Fruit fly (Drosophila melanogaster): ENCODE data around the gene CG32212.

The CG32212 gene

dm6 chr3L:19516547-19516946 lies 29.2 kb downstream of the CG32212 start (continued):
- TF ChIP-seq shn (GFP tag; optimal IDR thresholded peaks at IDR 0.05) (peak; percentile 86), sens-2 (GFP tag; IDR thresholded peaks at IDR 0.05) (peak; percentile 87), CG15514 (GFP tag; optimal IDR thresholded peaks at IDR 0.05) (peak; percentile 76), onecut (GFP tag; IDR thresholded peaks at IDR 0.05) (peak; percentile 87), CG17385 (GFP tag; optimal IDR thresholded peaks at IDR 0.05) (peak; percentile 60), Lpt (GFP tag; optimal IDR thresholded peaks at IDR 0.05) (no peak), prd (optimal IDR thresholded peaks at IDR 0.05) (no peak), prd (GFP tag; IDR thresholded peaks at IDR 0.05) (peak; percentile 89), Meics (GFP tag; optimal IDR thresholded peaks at IDR 0.05) (peak; percentile 92), ase (GFP tag; IDR thresholded peaks at IDR 0.05) (peak; percentile 95), so (GFP tag; IDR thresholded peaks at IDR 0.05) (0 out of 3 replicates have a peak, but pooled peaks have one; percentile 65), CG9797 (GFP tag; optimal IDR thresholded peaks at IDR 0.05) (no peak), CG5180 (GFP tag; optimal IDR thresholded peaks at IDR 0.05) (peak; percentile 67), chinmo (GFP tag; IDR thresholded peaks at IDR 0.05; ENCODE audit: partially characterized antibody) (no peak), CG8478 (optimal IDR thresholded peaks at IDR 0.05) (peak; percentile 84), Dek (tag; optimal IDR thresholded peaks at IDR 0.05) (peak; percentile 84), CG4617 (GFP tag; optimal IDR thresholded peaks at IDR 0.05; ENCODE audit: borderline replicate concordance) (peak; percentile 33), hth (optimal IDR thresholded peaks at IDR 0.05) (no peak), ro (GFP tag; IDR thresholded peaks at IDR 0.05) (peak; percentile 82; the same call in 1 of the 2 replicates), hb (GFP tag; IDR thresholded peaks at IDR 0.05; ENCODE audit: partially characterized antibody) (no peak), abd-A (tag; optimal IDR thresholded peaks at IDR 0.05) (no peak), Nf-YA (GFP tag; IDR thresholded peaks at IDR 0.05) (peak; percentile 79), fru (optimal IDR thresholded peaks at IDR 0.05) (no peak), lov (optimal IDR thresholded peaks at IDR 0.05) (no peak), lov (GFP tag; IDR thresholded peaks at IDR 0.05) (peak; percentile 95), az2 (GFP tag; optimal IDR thresholded peaks at IDR 0.05) (peak; percentile 75), Sry-β (GFP tag; optimal IDR thresholded peaks at IDR 0.05) (peak; percentile 51), da (GFP tag; optimal IDR thresholded peaks at IDR 0.05) (peak; percentile 74), CG11695 (GFP tag; IDR thresholded peaks at IDR 0.05) (peak; percentile 77), gsb (GFP tag; IDR thresholded peaks at IDR 0.05) (peak; percentile 81), CG14014 (GFP tag; IDR thresholded peaks at IDR 0.05) (peak; percentile 85; the same call in 1 of the 2 replicates), zfh1 (GFP tag; IDR thresholded peaks at IDR 0.05) (peak; percentile 96), bbx (GFP tag; IDR thresholded peaks at IDR 0.05; ENCODE audit: partially characterized antibody) (peak; percentile 53; the same call in 1 of the 2 replicates), tna (GFP tag; IDR thresholded peaks at IDR 0.05; ENCODE audit: partially characterized antibody) (no peak), CG11093 (GFP tag; IDR thresholded peaks at IDR 0.05) (peak; percentile 81), CG14710 (tag; optimal IDR thresholded peaks at IDR 0.05) (peak; percentile 83), Rx (GFP tag; IDR thresholded peaks at IDR 0.05) (peak; percentile 97), CG16815 (GFP tag; optimal IDR thresholded peaks at IDR 0.05) (peak; percentile 73), hbn (GFP tag; IDR thresholded peaks at IDR 0.05; ENCODE audit: partially characterized antibody) (no peak), CG34224 (GFP tag; IDR thresholded peaks at IDR 0.05; ENCODE audit: partially characterized antibody) (no peak), ftz-f1 (GFP tag; optimal IDR thresholded peaks at IDR 0.05) (peak; percentile 43), H15 (GFP tag; IDR thresholded peaks at IDR 0.05) (peak; percentile 97), grn (GFP tag; optimal IDR thresholded peaks at IDR 0.05) (no peak), CrebB (tag; optimal IDR thresholded peaks at IDR 0.05) (peak; percentile 48), dpn (GFP tag; optimal IDR thresholded peaks at IDR 0.05) (peak; percentile 68 to 97), ttk (GFP tag; IDR thresholded peaks at IDR 0.05) (peak; percentile 96), gem (tag; optimal IDR thresholded peaks at IDR 0.05) (peak; percentile 81), Six4 (GFP tag; optimal IDR thresholded peaks at IDR 0.05) (peak; percentile 77), Hsf (GFP tag; optimal IDR thresholded peaks at IDR 0.05) (peak; percentile 92), pb (GFP tag; optimal IDR thresholded peaks at IDR 0.05) (peak; percentile 95), D19A (tag; optimal IDR thresholded peaks at IDR 0.05) (peak; percentile 62), hkb (optimal IDR thresholded peaks at IDR 0.05) (no peak), hkb (GFP tag; IDR thresholded peaks at IDR 0.05) (no peak; the same call in 1 of the 2 replicates)
